Fruit fly (Drosophila melanogaster) whole organism, wandering third instar larva: ENCODE data around the gene Vha16-5.
A peak's percentile ranks its signal among the peaks of the same experiment; 100 is the strongest.

Experiments
- Abd-B ChIP-seq: fragments of >200 bp; optimal IDR thresholded peaks from 2 replicates; lab custom pipeline; 2017; ENCODE audit warnings: missing biosample characterization, missing genetic modification characterization
- CG32264 ChIP-seq: fragments of 200-800 bp; sonication (Bioruptor generic); optimal IDR thresholded peaks from 2 replicates; lab custom pipeline; 2016; ENCODE audit warnings: missing biosample characterization, missing genetic modification characterization
- CG9705 ChIP-seq: fragments of 200-800 bp; sonication (Bioruptor generic); optimal IDR thresholded peaks from 2 replicates; lab custom pipeline; 2018; ENCODE audit warnings: missing biosample characterization, mild to moderate bottlenecking, missing genetic modification characterization
- Dfd ChIP-seq: fragments of >200 bp; optimal IDR thresholded peaks from 2 replicates; lab custom pipeline; 2017; ENCODE audit warnings: missing biosample characterization, missing genetic modification characterization
- Dif ChIP-seq: fragments of 200-275, 200-300 bp; sonication (Bioruptor generic); optimal IDR thresholded peaks from 2 replicates; lab custom pipeline; 2018; ENCODE audit warnings: missing biosample characterization, missing genetic modification characterization; ENCODE audit not compliant: partially characterized antibody
- HLH106 ChIP-seq: fragments of 200-800 bp; optimal IDR thresholded peaks from 3 replicates; lab custom pipeline; 2019; ENCODE audit warnings: missing biosample characterization, mild to moderate bottlenecking, missing genetic modification characterization, moderate library complexity
- Hnf4 ChIP-seq: fragments of 200-800 bp; sonication (Bioruptor generic); optimal IDR thresholded peaks from 2 replicates; lab custom pipeline; 2016; ENCODE audit warnings: missing biosample characterization, mild to moderate bottlenecking, missing genetic modification characterization
- Hr78 ChIP-seq: fragments of >200 bp; optimal IDR thresholded peaks from 2 replicates; lab custom pipeline; 2017; ENCODE audit warnings: missing biosample characterization, missing genetic modification characterization
- Hr83 ChIP-seq: fragments of 200-300 bp; sonication (Bioruptor generic); optimal IDR thresholded peaks from 2 replicates; lab custom pipeline; 2016; ENCODE audit warnings: missing biosample characterization, mild to moderate bottlenecking, missing genetic modification characterization, moderate library complexity; ENCODE audit not compliant: poor library complexity, severe bottlenecking
- Jra ChIP-seq: sonication (Bioruptor generic); optimal IDR thresholded peaks from 2 replicates; lab custom pipeline; 2016; ENCODE audit warnings: missing biosample characterization, missing genetic modification characterization
- Mio ChIP-seq: sonication (Bioruptor generic); optimal IDR thresholded peaks from 2 replicates; lab custom pipeline; 2016; ENCODE audit warnings: missing biosample characterization, missing genetic modification characterization
- OdsH ChIP-seq: fragments of 200-800 bp; sonication (Bioruptor generic); optimal IDR thresholded peaks from 2 replicates; lab custom pipeline; 2016; ENCODE audit warnings: missing biosample characterization, mild to moderate bottlenecking, missing genetic modification characterization
- Sp1 ChIP-seq: fragments of 200-800 bp; sonication (Bioruptor generic); optimal IDR thresholded peaks from 3 replicates; lab custom pipeline; 2019; ENCODE audit warnings: missing biosample characterization, mild to moderate bottlenecking, missing genetic modification characterization, moderate library complexity
- Vsx2 ChIP-seq: fragments of 200-300, 225-300 bp; sonication (Bioruptor generic); optimal IDR thresholded peaks from 2 replicates; lab custom pipeline; 2018; ENCODE audit warnings: missing biosample characterization, missing genetic modification characterization; ENCODE audit not compliant: partially characterized antibody
- br ChIP-seq: fragments of 200-800 bp; sonication (Bioruptor generic); optimal IDR thresholded peaks from 2 replicates; lab custom pipeline; 2016; ENCODE audit warnings: missing biosample characterization, missing genetic modification characterization
- brk ChIP-seq: fragments of 200-800 bp; sonication (Bioruptor generic); optimal IDR thresholded peaks from 2 replicates; lab custom pipeline; 2016; ENCODE audit warnings: missing biosample characterization, mild to moderate bottlenecking, missing genetic modification characterization
- dl ChIP-seq, 2 experiments: fragments of 175-275, 200-275 bp in 1 of 2; fragments of 200-275 bp in 1 of 2; sonication (Bioruptor generic); optimal IDR thresholded peaks; lab custom pipeline; 2018; ENCODE audit warnings: mild to moderate bottlenecking in 2 of 2, missing biosample characterization in 2 of 2, missing genetic modification characterization in 2 of 2, moderate library complexity in 2 of 2; ENCODE audit not compliant: partially characterized antibody in 2 of 2, insufficient read depth in 1 of 2
- dmrt93B ChIP-seq: fragments of 200-800 bp; sonication (Bioruptor generic); optimal IDR thresholded peaks from 2 replicates; lab custom pipeline; 2018; ENCODE audit warnings: missing biosample characterization, mild to moderate bottlenecking, missing genetic modification characterization
- dsf ChIP-seq: sonication (Bioruptor generic); optimal IDR thresholded peaks from 2 replicates; lab custom pipeline; 2016; ENCODE audit warnings: missing biosample characterization, missing genetic modification characterization, borderline replicate concordance
- fru ChIP-seq: fragments of 200-800 bp; sonication (Bioruptor generic); optimal IDR thresholded peaks from 3 replicates; lab custom pipeline; 2016; ENCODE audit warnings: missing biosample characterization, mild to moderate bottlenecking, missing genetic modification characterization
- jim ChIP-seq: fragments of 175-275, 200-325 bp; sonication (Bioruptor generic); optimal IDR thresholded peaks from 2 replicates; lab custom pipeline; 2016; ENCODE audit warnings: missing biosample characterization, mild to moderate bottlenecking, missing genetic modification characterization
- lola ChIP-seq: fragments of >200 bp; optimal IDR thresholded peaks from 2 replicates; lab custom pipeline; 2017; ENCODE audit warnings: missing biosample characterization, missing genetic modification characterization
- pan ChIP-seq: fragments of >200 bp; optimal IDR thresholded peaks from 2 replicates; lab custom pipeline; 2017
- psq ChIP-seq: fragments of 200-800 bp; sonication (Bioruptor generic); optimal IDR thresholded peaks from 3 replicates; lab custom pipeline; 2017; ENCODE audit warnings: missing biosample characterization, mild to moderate bottlenecking, missing genetic modification characterization, moderate library complexity
- rgr ChIP-seq: fragments of 200-800 bp; sonication (Bioruptor generic); optimal IDR thresholded peaks from 3 replicates; lab custom pipeline; 2016; ENCODE audit warnings: missing biosample characterization, mild to moderate bottlenecking, missing genetic modification characterization
- sage ChIP-seq: fragments of 200-800 bp; sonication (Bioruptor generic); optimal IDR thresholded peaks from 2 replicates; lab custom pipeline; 2016; ENCODE audit warnings: missing biosample characterization, mild to moderate bottlenecking, missing genetic modification characterization
- sv ChIP-seq: fragments of 200-800 bp; sonication (Bioruptor generic); optimal IDR thresholded peaks from 3 replicates; lab custom pipeline; 2016; ENCODE audit warnings: missing biosample characterization, missing genetic modification characterization
- tai ChIP-seq: sonication (Bioruptor generic); optimal IDR thresholded peaks from 2 replicates; lab custom pipeline; 2016; ENCODE audit warnings: missing biosample characterization, missing genetic modification characterization
- usp ChIP-seq: fragments of >200 bp; optimal IDR thresholded peaks from 2 replicates; lab custom pipeline; 2017; ENCODE audit warnings: missing biosample characterization, missing genetic modification characterization
- woc ChIP-seq: sonication (Bioruptor generic); optimal IDR thresholded peaks from 2 replicates; lab custom pipeline; 2016; ENCODE audit warnings: missing biosample characterization, mild to moderate bottlenecking, missing genetic modification characterization

Gene Vha16-5

DNA sequence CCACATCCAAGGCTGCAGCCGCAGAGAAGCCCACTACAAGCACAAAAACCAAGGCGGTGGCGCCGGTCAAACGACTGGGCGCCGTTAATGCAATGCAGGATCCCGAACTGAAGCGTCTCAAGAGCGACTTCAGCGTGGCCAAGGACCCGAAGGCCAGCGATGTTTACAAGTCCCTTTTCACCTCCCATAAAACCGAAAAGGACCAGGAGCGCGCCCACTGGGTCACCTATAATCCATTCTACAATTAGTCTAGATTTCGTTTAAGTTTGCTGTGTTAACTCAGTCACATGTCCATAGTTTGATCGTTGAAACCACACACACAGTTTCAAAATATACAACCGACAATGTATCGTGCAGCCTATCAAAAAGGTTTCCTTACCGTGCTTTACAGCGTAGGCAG is 6.9 kb downstream of the Vha16-5 start, which contains the start of gene CG17118:
Gene CG17118 (plus strand): TSS at position 301 of the 400 bp plus-strand sequence.
- TF ChIP-seq Mio (GFP tag; lab: Kevin White, UChicago) (no peak), tai (GFP tag; lab: Kevin White, UChicago) (no peak), pan (no peak), jim (GFP tag; lab: Kevin White, UChicago) (no peak), Hnf4 (no peak), HLH106 (tag; lab: Kevin White, UChicago) (no peak), Hr78 (GFP tag; lab: Kevin White, UChicago) (no peak), Hr83 (GFP tag; lab: Kevin White, UChicago) (no peak), fru (GFP tag; lab: Kevin White, UChicago) (no peak), dl (GFP tag; optimal IDR thresholded peaks at IDR 0.05; lab: Kevin White, UChicago; ENCODE audit: insufficient read depth in 1 of 2, partially characterized antibody in 2 of 2) (no peak), sv (GFP tag; lab: Kevin White, UChicago) (no peak), Vsx2 (GFP tag; lab: Kevin White, UChicago) (no peak), Jra (no peak)

DNA sequence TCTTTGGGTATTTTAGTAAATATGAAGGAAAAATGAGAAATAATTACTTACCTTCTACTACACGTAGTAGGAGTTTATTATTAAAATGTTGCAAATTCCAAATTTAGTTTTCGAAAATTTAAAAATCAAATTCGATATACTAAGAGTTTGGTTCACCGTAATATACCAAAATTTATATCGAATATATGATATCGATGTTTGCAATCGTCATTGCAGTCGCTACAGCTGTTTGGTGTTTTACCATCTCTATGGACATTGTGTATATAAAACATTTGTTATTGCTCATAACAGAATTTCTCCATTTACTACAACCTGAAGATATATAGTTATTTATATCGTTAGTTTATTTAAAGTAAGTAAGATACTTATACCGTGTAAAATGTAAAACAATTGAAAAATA is 8.1 kb downstream of the Vha16-5 start, which contains the start of gene CG6443:
Gene CG6443 (plus strand): TSS at position 228 of the 400 bp plus-strand sequence.
- TF ChIP-seq sage (GFP tag; lab: Kevin White, UChicago) (peak; percentile 50), Vsx2 (GFP tag; lab: Kevin White, UChicago) (no peak)

DNA sequence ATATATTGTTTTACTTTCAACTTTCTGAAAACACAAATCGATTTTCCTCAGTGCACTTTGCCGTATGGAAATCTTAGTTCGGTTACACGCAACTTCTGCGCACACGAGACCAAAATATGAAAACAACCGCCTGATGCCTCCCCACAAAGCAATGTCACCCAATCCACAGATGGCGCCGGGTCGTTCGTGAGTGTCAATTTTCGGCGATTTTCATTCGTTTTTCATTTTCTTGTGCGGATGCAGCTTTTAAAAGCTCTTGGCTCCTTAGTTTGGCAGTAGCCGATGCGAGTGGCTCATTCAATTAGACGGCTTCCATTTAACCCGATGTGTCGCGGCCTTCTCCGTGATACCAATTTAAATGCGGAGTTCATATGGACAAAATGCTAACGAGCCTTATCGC is 12.9 kb downstream of the Vha16-5 start, which contains the start of gene CG6431:
Gene CG6431 (plus strand): TSS at position 301 of the 400 bp plus-strand sequence.
- TF ChIP-seq CG32264 (GFP tag; lab: Kevin White, UChicago) (no peak), Hnf4 (no peak), rgr (GFP tag; lab: Kevin White, UChicago) (no peak), br (GFP tag; lab: Kevin White, UChicago) (no peak), OdsH (GFP tag; lab: Kevin White, UChicago) (no peak), dsf (GFP tag; lab: Kevin White, UChicago) (no peak), sv (GFP tag; lab: Kevin White, UChicago) (no peak), dmrt93B (GFP tag; lab: Kevin White, UChicago) (no peak), brk (no peak), Hr78 (GFP tag; lab: Kevin White, UChicago) (no peak), lola (GFP tag; lab: Kevin White, UChicago) (no peak), HLH106 (tag; lab: Kevin White, UChicago) (no peak), Abd-B (GFP tag; lab: Kevin White, UChicago) (no peak)
- TF ChIP-seq, all 38 proteins: peak for 0

DNA sequence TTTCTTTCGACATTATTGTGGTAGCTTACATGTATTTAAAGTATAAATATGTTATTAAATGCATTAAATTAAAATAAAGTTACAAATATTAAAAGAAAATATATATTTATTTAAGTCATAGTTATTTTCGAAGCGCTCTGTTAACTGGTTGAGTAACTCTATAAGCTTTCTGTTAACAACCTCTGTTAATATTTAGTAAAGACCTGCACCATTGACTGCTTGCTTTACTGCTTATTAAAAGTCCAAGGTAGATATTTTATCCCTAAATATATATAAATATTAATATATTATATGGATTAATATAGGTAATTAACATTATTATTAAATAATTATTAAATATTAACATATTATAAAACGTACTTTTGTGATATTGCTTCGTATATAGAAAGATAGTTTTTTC is 15.3 kb downstream of the Vha16-5 start:
- TF ChIP-seq sv (GFP tag; lab: Kevin White, UChicago), result no peak
- TF ChIP-seq dsf (GFP tag; lab: Kevin White, UChicago), result no peak

DNA sequence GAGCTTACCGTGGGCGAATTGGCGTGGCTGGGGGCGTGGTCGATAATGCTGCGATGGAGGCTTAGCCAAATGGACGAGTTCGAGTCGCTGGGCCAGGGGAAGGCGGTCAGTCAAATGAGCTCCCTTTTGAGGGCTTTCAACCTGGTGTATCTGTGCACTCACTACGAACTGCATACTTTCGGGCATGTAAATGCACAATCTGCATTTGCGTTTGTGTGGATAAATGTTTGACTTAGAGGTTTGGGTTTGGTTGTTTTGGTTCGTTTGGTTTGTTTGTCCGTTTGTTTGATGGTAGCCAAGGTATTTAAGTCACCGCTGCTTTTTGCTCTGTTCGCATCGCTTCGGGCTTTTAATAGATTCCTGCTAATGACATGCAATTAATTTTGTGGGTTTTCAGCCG is 25.6 kb downstream of the Vha16-5 start:
- no peak for TF ChIP-seq Sp1
- no peak for TF ChIP-seq jim (GFP tag; lab: Kevin White, UChicago)
- TF ChIP-seq usp (GFP tag; lab: Kevin White, UChicago), result no peak
- no peak for TF ChIP-seq Hr78 (GFP tag; lab: Kevin White, UChicago)
- TF ChIP-seq rgr (GFP tag; lab: Kevin White, UChicago), result no peak
- TF ChIP-seq OdsH (GFP tag; lab: Kevin White, UChicago), result no peak
- no peak for TF ChIP-seq dl (GFP tag; optimal IDR thresholded peaks at IDR 0.05; lab: Kevin White, UChicago; ENCODE audit: insufficient read depth in 1 of 2, partially characterized antibody in 2 of 2)
- no peak for TF ChIP-seq psq (GFP tag; lab: Kevin White, UChicago)

DNA sequence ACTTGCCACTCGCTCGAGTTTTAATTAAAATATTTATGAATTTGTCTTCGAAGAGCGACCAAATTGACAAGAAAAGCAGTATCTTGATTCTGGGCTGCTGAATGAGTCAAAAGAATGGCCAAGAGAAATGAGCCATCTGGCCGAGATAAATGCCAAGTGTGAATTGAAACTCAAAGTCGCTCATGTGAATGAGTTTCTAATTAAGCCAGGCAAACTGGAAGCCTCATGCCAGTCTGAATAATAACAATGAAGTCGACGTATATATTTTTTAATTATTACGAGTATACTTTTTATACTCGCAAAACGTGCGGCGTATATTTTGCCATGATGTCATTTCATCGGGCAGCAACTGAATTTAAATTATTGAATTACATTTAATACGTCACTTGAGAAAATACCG is 27.5 kb downstream of the Vha16-5 start, which contains the start of gene Lip2:
Gene Lip2 (minus strand): TSS at position 101 of the 400 bp plus-strand sequence.
- TF ChIP-seq OdsH (GFP tag; lab: Kevin White, UChicago) (no peak), sv (GFP tag; lab: Kevin White, UChicago) (no peak), brk (no peak), Dfd (GFP tag; lab: Kevin White, UChicago) (no peak), CG9705 (GFP tag; lab: Kevin White, UChicago) (no peak), dmrt93B (GFP tag; lab: Kevin White, UChicago) (no peak), woc (GFP tag; lab: Kevin White, UChicago) (no peak), jim (GFP tag; lab: Kevin White, UChicago) (no peak), sage (GFP tag; lab: Kevin White, UChicago) (no peak), Dif (GFP tag; lab: Kevin White, UChicago) (no peak), CG32264 (GFP tag; lab: Kevin White, UChicago) (no peak), dsf (GFP tag; lab: Kevin White, UChicago) (no peak), Abd-B (GFP tag; lab: Kevin White, UChicago) (no peak)
